Worm (Caenorhabditis elegans) whole organism, L1 larva: Measurements from ENCODE around the gene deb-1.

Source experiments
- C04F5.9 ChIP-seq: sonication (generic microtip); optimal IDR thresholded peaks from 2 replicates; lab custom pipeline; 2016; ENCODE audit warnings: missing genetic modification characterization, missing compliant biosample characterization
- C34B4.2 ChIP-seq: sonication (generic microtip); optimal IDR thresholded peaks from 2 replicates; lab custom pipeline; 2017; ENCODE audit warnings: mild to moderate bottlenecking, missing genetic modification characterization, missing compliant biosample characterization
- F16B12.6 ChIP-seq: fragments of 150-350 bp; optimal IDR thresholded peaks from 2 replicates; lab custom pipeline; 2014; ENCODE audit warnings: missing biosample characterization, missing genetic modification characterization
- Y116A8C.19 ChIP-seq: sonication (generic microtip); optimal IDR thresholded peaks from 2 replicates; lab custom pipeline; 2016; ENCODE audit warnings: missing compliant biosample characterization, missing genetic modification characterization, borderline replicate concordance
- aha-1 ChIP-seq: fragments of 150-350 bp; optimal IDR thresholded peaks from 2 replicates; lab custom pipeline; 2014; ENCODE audit warnings: missing biosample characterization, missing genetic modification characterization
- alr-1 ChIP-seq: fragments of 200-800 bp; sonication (Bioruptor generic); optimal IDR thresholded peaks from 2 replicates; lab custom pipeline; 2018; ENCODE audit warnings: borderline replicate concordance, mild to moderate bottlenecking, missing genetic modification characterization, missing compliant biosample characterization
- ama-1 ChIP-seq: fragments of 150-350 bp; optimal IDR thresholded peaks from 2 replicates; lab custom pipeline; 2014
- ceh-63 ChIP-seq: fragments of 200-800 bp; sonication (Bioruptor generic); optimal IDR thresholded peaks from 2 replicates; lab custom pipeline; 2018; ENCODE audit warnings: mild to moderate bottlenecking, missing genetic modification characterization, missing compliant biosample characterization
- ceh-90 ChIP-seq: sonication (generic microtip); optimal IDR thresholded peaks from 2 replicates; lab custom pipeline; 2016; ENCODE audit warnings: missing genetic modification characterization, missing compliant biosample characterization
- ces-1 ChIP-seq: fragments of 150-350 bp; optimal IDR thresholded peaks from 2 replicates; lab custom pipeline; 2014; ENCODE audit warnings: missing biosample characterization, missing genetic modification reagents, missing genetic modification characterization
- dpl-1 ChIP-seq, 3 experiments: fragments of 150-350 bp in 2 of 3; sonication (generic microtip) in 1 of 3; optimal IDR thresholded peaks; 2 replicates each; lab custom pipeline; 2014 to 2017; ENCODE audit warnings: missing biosample characterization in 3 of 3, missing genetic modification characterization in 3 of 3, missing genetic modification reagents in 3 of 3
- efl-1 ChIP-seq, 4 experiments: fragments of 150-350 bp; optimal IDR thresholded peaks in 3 of 4; peaks in 1 of 4; 1 replicate in 1 of 4; 2 replicates in 3 of 4; lab custom pipeline; 2014; ENCODE audit warnings: missing biosample characterization in 2 of 4, missing genetic modification characterization in 2 of 4, missing genetic modification reagents in 2 of 4
- efl-3 ChIP-seq: fragments of 200-800 bp; sonication (Bioruptor generic); optimal IDR thresholded peaks from 2 replicates; lab custom pipeline; 2018; ENCODE audit warnings: mild to moderate bottlenecking, missing genetic modification characterization, missing compliant biosample characterization
- elt-2 ChIP-seq: sonication (generic microtip); optimal IDR thresholded peaks from 2 replicates; lab custom pipeline; 2016; ENCODE audit warnings: missing genetic modification characterization, mild to moderate bottlenecking, inconsistent platforms, missing compliant biosample characterization, missing genetic modification reagents
- elt-3 ChIP-seq, 6 experiments: fragments of 150-350 bp in 1 of 6; sonication (generic microtip); optimal IDR thresholded peaks; 2 replicates each; lab custom pipeline; 2017 to 2018; ENCODE audit warnings: missing biosample characterization in 6 of 6, missing genetic modification characterization in 6 of 6, inconsistent platforms in 1 of 6
- ets-5 ChIP-seq: fragments of 200-800 bp; sonication (Bioruptor generic); IDR thresholded peaks from 2 replicates; pipeline ENCODE4 v1.3.6; 2022; ENCODE audit warnings: missing genetic modification characterization, missing compliant biosample characterization
- fkh-4 ChIP-seq: sonication (generic microtip); optimal IDR thresholded peaks from 2 replicates; lab custom pipeline; 2016; ENCODE audit warnings: missing compliant biosample characterization, missing genetic modification characterization, borderline replicate concordance
- fkh-8 ChIP-seq: sonication (generic microtip); optimal IDR thresholded peaks from 2 replicates; lab custom pipeline; 2016; ENCODE audit warnings: mild to moderate bottlenecking, missing genetic modification characterization, missing compliant biosample characterization
- fos-1 ChIP-seq: fragments of 150-350 bp; optimal IDR thresholded peaks from 2 replicates; lab custom pipeline; 2014; ENCODE audit warnings: missing biosample characterization, missing genetic modification characterization
- jun-1 ChIP-seq: fragments of 150-350 bp; optimal IDR thresholded peaks from 2 replicates; lab custom pipeline; 2014; ENCODE audit warnings: missing biosample characterization, missing genetic modification reagents, missing genetic modification characterization
- lin-13 ChIP-seq: fragments of 150-350 bp; optimal IDR thresholded peaks from 2 replicates; lab custom pipeline; 2014; ENCODE audit warnings: missing biosample characterization, missing genetic modification reagents, missing genetic modification characterization
- lin-14 ChIP-seq: fragments of 200-800 bp; sonication (Bioruptor generic); optimal IDR thresholded peaks from 2 replicates; lab custom pipeline; 2018; ENCODE audit warnings: mild to moderate bottlenecking, missing genetic modification characterization, moderate library complexity, missing compliant biosample characterization
- lin-15B ChIP-seq: fragments of 150-350 bp; sonication (generic microtip); optimal IDR thresholded peaks from 3 replicates; lab custom pipeline; 2014; ENCODE audit warnings: missing biosample characterization, missing genetic modification characterization
- lin-35 ChIP-seq, 2 experiments: fragments of 150-350 bp; optimal IDR thresholded peaks; 2 replicates each; lab custom pipeline; 2014; ENCODE audit warnings: missing biosample characterization in 2 of 2, missing genetic modification characterization in 2 of 2, missing genetic modification reagents in 2 of 2
- lsy-2 ChIP-seq, 2 experiments: fragments of 150-350 bp; optimal IDR thresholded peaks; 2 replicates each; lab custom pipeline; 2014; ENCODE audit warnings: missing biosample characterization in 2 of 2, missing genetic modification characterization in 2 of 2
- mdl-1 ChIP-seq, 2 experiments: fragments of 150-350 bp; optimal IDR thresholded peaks; 2 replicates each; lab custom pipeline; 2014 to 2017; ENCODE audit warnings: missing biosample characterization in 2 of 2, missing genetic modification characterization in 2 of 2, inconsistent platforms in 1 of 2
- mep-1 ChIP-seq: fragments of 150-350 bp; optimal IDR thresholded peaks from 2 replicates; lab custom pipeline; 2014; ENCODE audit warnings: missing biosample characterization, missing genetic modification characterization
- nhr-19 ChIP-seq: fragments of 200-800 bp; sonication (Bioruptor generic); conservative IDR thresholded peaks from 2 replicates; pipeline ENCODE4 v1.3.6; 2022; ENCODE audit warnings: missing genetic modification characterization, missing compliant biosample characterization
- nhr-20 ChIP-seq: sonication (generic microtip); optimal IDR thresholded peaks from 2 replicates; lab custom pipeline; 2016; ENCODE audit warnings: mild to moderate bottlenecking, missing genetic modification characterization, missing compliant biosample characterization
- nhr-237 ChIP-seq: fragments of 150-350 bp; optimal IDR thresholded peaks from 2 replicates; lab custom pipeline; 2014; ENCODE audit warnings: missing biosample characterization, missing genetic modification characterization
- nhr-47 ChIP-seq: sonication (generic microtip); optimal IDR thresholded peaks from 2 replicates; lab custom pipeline; 2016; ENCODE audit warnings: mild to moderate bottlenecking, missing genetic modification characterization, moderate library complexity, missing compliant biosample characterization
- nhr-71 ChIP-seq: sonication (generic microtip); optimal IDR thresholded peaks from 2 replicates; lab custom pipeline; 2016; ENCODE audit warnings: mild to moderate bottlenecking, missing genetic modification characterization, moderate library complexity, missing compliant biosample characterization
- nhr-76 ChIP-seq: sonication (generic microtip); optimal IDR thresholded peaks from 2 replicates; lab custom pipeline; 2017; ENCODE audit warnings: missing biosample characterization, missing genetic modification characterization
- nhr-77 ChIP-seq: fragments of 150-350 bp; optimal IDR thresholded peaks from 2 replicates; lab custom pipeline; 2014; ENCODE audit warnings: missing biosample characterization, missing genetic modification characterization
- pag-3 ChIP-seq: sonication (generic microtip); optimal IDR thresholded peaks from 2 replicates; lab custom pipeline; 2017; ENCODE audit warnings: missing genetic modification characterization, mild to moderate bottlenecking, missing compliant biosample characterization, antibody characterized with exemption, borderline replicate concordance; ENCODE audit not compliant: insufficient read depth
- rnt-1 ChIP-seq: sonication (generic microtip); optimal IDR thresholded peaks from 2 replicates; lab custom pipeline; 2016; ENCODE audit warnings: mild to moderate bottlenecking, missing genetic modification characterization, moderate library complexity, missing compliant biosample characterization
- snu-23 ChIP-seq: sonication (generic microtip); optimal IDR thresholded peaks from 2 replicates; lab custom pipeline; 2016; ENCODE audit warnings: missing genetic modification characterization, missing compliant biosample characterization
- sox-4 ChIP-seq: sonication (generic microtip); optimal IDR thresholded peaks from 2 replicates; lab custom pipeline; 2016; ENCODE audit warnings: missing genetic modification characterization, missing compliant biosample characterization
- swsn-7 ChIP-seq: sonication (generic microtip); optimal IDR thresholded peaks from 2 replicates; lab custom pipeline; 2016; ENCODE audit warnings: missing genetic modification characterization, missing compliant biosample characterization
- tbx-2 ChIP-seq: sonication (generic microtip); optimal IDR thresholded peaks from 2 replicates; lab custom pipeline; 2016; ENCODE audit warnings: missing genetic modification characterization, missing compliant biosample characterization
- unc-130 ChIP-seq: fragments of 150-350 bp; optimal IDR thresholded peaks from 2 replicates; lab custom pipeline; 2017; ENCODE audit warnings: missing biosample characterization, missing genetic modification characterization, inconsistent platforms
- unc-62 ChIP-seq: fragments of 150-350 bp; optimal IDR thresholded peaks from 2 replicates; lab custom pipeline; 2014; ENCODE audit warnings: missing biosample characterization, missing genetic modification reagents, missing genetic modification characterization
- zag-1 ChIP-seq: fragments of 150-350 bp; optimal IDR thresholded peaks from 2 replicates; lab custom pipeline; 2014; ENCODE audit warnings: missing biosample characterization, missing genetic modification characterization
- ztf-11 ChIP-seq, 2 experiments: sonication (generic microtip); optimal IDR thresholded peaks; 2 replicates each; lab custom pipeline; 2016 to 2017; ENCODE audit warnings: missing genetic modification characterization in 2 of 2, missing biosample characterization in 1 of 2, missing compliant biosample characterization in 1 of 2

deb-1 gene

DNA sequence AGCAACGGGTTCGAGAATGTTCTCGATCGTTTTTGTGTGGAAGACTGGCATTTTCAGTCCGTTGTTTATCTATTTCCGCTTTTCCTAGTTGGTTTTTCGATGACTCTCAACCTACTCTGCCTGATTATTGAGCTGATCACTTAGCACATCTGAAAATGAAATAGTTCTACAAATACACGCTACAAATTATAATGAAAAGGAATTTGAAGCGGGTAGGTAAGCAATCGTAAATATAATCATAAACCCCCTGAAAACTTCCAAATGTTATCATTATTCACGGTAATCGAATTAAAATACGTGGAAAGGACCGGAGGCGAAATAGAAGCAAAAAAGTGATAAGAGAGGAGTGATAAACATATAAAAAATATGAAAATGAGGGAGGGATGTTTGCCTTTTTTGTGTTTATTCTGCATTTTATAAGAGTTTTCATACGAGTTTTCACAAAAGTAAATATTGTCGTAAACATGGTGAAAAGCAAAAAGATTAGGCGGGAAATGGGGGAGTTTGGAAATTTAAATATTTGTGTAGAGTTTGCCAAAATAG, at the start of gene deb-1:
TSS of gene deb-1 (minus strand) at position 51 of the 543 bp plus-strand sequence.
- TF ChIP-seq nhr-19 (GFP tag; lab: Robert Waterston, UW) (no peak), Y116A8C.19 (tag; lab: Kevin White, UChicago) (no peak), unc-62 (GFP tag; lab: Kevin White, UChicago) (no peak), efl-1 (optimal IDR thresholded peaks at IDR 0.05; lab: Kevin White, UChicago) (no peak), efl-1 (GFP tag; optimal IDR thresholded peaks at IDR 0.05 in 1 of 2; lab: Kevin White, UChicago) (peak in 1 of 2 experiments; percentile 42), fos-1 (tag; lab: Kevin White, UChicago) (no peak), elt-2 (peak; percentile 43), fkh-8 (no peak), pag-3 (tag; lab: Kevin White, UChicago) (no peak), tbx-2 (tag; lab: Kevin White, UChicago) (no peak), fkh-4 (tag; lab: Kevin White, UChicago) (no peak), nhr-76 (no peak), ces-1 (GFP tag; lab: Kevin White, UChicago) (no peak), mdl-1 (tag; optimal IDR thresholded peaks at IDR 0.05; lab: Kevin White, UChicago) (no peak)

DNA sequence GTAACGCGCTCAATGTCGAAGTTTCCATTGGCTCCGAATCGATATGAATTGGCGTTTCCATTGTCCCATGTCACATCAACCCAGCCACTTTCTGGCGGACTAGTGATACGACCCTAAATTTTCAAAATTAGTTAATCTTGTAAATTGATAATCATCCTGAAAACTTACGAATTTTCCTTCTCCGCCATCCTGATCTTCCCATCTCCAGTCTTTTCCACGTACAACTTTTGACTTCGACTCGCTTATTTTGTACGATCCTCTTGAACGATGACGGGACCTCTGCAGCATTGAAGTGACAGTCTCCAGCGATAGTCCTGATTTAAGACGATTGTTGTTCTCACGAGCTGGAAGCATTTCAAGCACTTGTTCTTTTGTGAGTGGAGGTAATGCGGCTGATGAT, 45.1 kb upstream of the deb-1 start:
- TF ChIP-seq alr-1 (tag; lab: Kevin White, UChicago) (no peak), zag-1 (tag; lab: Kevin White, UChicago) (no peak), lin-13 (GFP tag; lab: Kevin White, UChicago) (no peak), ztf-11 (tag; optimal IDR thresholded peaks at IDR 0.05; lab: Kevin White, UChicago) (no peak), sox-4 (tag; lab: Kevin White, UChicago) (no peak), ama-1 (lab: Kevin White, UChicago) (no peak), jun-1 (tag; lab: Kevin White, UChicago) (no peak), lin-35 (GFP tag; optimal IDR thresholded peaks at IDR 0.05; lab: Kevin White, UChicago) (no peak), fkh-4 (tag; lab: Kevin White, UChicago) (no peak), ceh-90 (tag; lab: Kevin White, UChicago) (no peak), nhr-20 (tag; lab: Kevin White, UChicago) (no peak), lin-14 (GFP tag; lab: Kevin White, UChicago) (no peak), efl-1 (optimal IDR thresholded peaks at IDR 0.05; lab: Kevin White, UChicago) (no peak), efl-1 (GFP tag; optimal IDR thresholded peaks at IDR 0.05 in 1 of 2; lab: Kevin White, UChicago) (no peak)

DNA sequence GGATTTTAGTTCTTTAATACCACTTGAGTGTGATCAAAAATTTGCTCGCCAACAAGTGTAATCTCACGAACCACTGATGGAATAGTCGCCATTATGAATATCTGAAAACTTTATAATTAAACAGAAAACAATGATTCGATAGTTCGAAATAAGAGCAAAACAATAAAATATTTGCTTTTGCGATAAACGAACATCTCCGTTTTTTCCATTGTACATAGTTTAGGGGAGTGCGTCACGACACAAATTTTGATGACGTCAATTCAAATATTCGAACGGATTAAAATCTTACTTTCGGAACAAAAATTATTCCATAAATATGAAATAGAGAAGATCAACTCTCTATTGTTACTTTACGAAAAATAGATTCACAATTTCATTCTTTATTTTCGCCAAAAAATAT, 39.9 kb upstream of the deb-1 start, which contains the start of gene mutd-1:
TSS of gene mutd-1 (minus strand) at position 101 of the 400 bp plus-strand sequence.
- no peak for TF ChIP-seq nhr-77
- TF ChIP-seq C34B4.2 (tag; lab: Kevin White, UChicago), result no peak
- no peak for TF ChIP-seq C04F5.9 (tag; lab: Kevin White, UChicago)
- no peak for TF ChIP-seq ceh-63
- no peak for TF ChIP-seq ets-5 (GFP tag; lab: Robert Waterston, UW)
- TF ChIP-seq mep-1 (tag; lab: Kevin White, UChicago), result no peak
- no peak for TF ChIP-seq aha-1

DNA sequence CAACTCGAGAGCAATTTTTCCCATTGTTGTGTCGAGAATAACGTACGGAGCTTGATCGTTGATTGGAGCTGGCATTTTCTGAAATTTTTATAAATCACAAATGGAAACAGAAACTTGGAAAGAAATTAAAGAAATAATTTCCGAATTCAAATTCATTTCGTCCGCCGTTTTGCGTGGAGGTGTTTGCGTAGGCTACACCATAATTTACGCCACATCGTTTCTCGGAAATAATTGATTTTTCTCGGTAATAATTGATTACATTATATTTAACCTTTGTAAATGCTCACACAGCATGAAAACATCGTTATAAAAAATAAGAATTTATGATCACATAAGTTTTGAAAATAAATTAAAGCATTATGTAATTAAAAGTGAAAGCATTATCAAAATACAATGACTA, 39.1 kb upstream of the deb-1 start, which contains the start of gene cyn-12:
TSS of gene cyn-12 (minus strand) at position 78 of the 400 bp plus-strand sequence.
- no peak for TF ChIP-seq elt-3 (tag; optimal IDR thresholded peaks at IDR 0.05; lab: Kevin White, UChicago)
- TF ChIP-seq lin-14 (GFP tag; lab: Kevin White, UChicago), result peak; percentile 11
- peak; percentile 56 for TF ChIP-seq nhr-71 (tag; lab: Kevin White, UChicago)
- peak; percentile 52 for TF ChIP-seq unc-130
- TF ChIP-seq nhr-237 (tag; lab: Kevin White, UChicago), result no peak
- peak; percentile 38 for TF ChIP-seq nhr-20 (tag; lab: Kevin White, UChicago)
- peak; percentile 7 for TF ChIP-seq lin-15B
- TF ChIP-seq tbx-2 (tag; lab: Kevin White, UChicago), result peak; percentile 6
- TF ChIP-seq nhr-47, result peak; percentile 52
- TF ChIP-seq fkh-8, result no peak
- peak; percentile 41 to 55 for TF ChIP-seq lsy-2 (tag; optimal IDR thresholded peaks at IDR 0.05; lab: Kevin White, UChicago)
- peak; percentile 19 to 46 for TF ChIP-seq lin-35 (GFP tag; optimal IDR thresholded peaks at IDR 0.05; lab: Kevin White, UChicago)
- peak; percentile 55 for TF ChIP-seq snu-23 (GFP tag; lab: Kevin White, UChicago)
- TF ChIP-seq ama-1 (lab: Kevin White, UChicago), result no peak
- TF ChIP-seq dpl-1 (GFP tag; optimal IDR thresholded peaks at IDR 0.05; lab: Kevin White, UChicago), result peak in 2 of 3 experiments; percentile 48 to 58
- TF ChIP-seq efl-3 (GFP tag; lab: Kevin White, UChicago), result no peak
- TF ChIP-seq F16B12.6 (tag; lab: Kevin White, UChicago), result peak; percentile 85
- no peak for TF ChIP-seq rnt-1
- peak; percentile 31 for TF ChIP-seq swsn-7 (tag; lab: Kevin White, UChicago)
- peak; percentile 15 to 52 for TF ChIP-seq efl-1 (optimal IDR thresholded peaks at IDR 0.05; lab: Kevin White, UChicago)
- TF ChIP-seq efl-1 (GFP tag; optimal IDR thresholded peaks at IDR 0.05 in 1 of 2; lab: Kevin White, UChicago), result peak; percentile 52 to 93
